Fruit fly (Drosophila melanogaster): ENCODE measurements around the gene Gem3.

dm6 chr3L:10431883-10432282, 31.0 kb downstream of the Gem3 start, which contains the start of gene Ir67b:
- TF ChIP-seq jim (GFP tag; optimal IDR thresholded peaks at IDR 0.05): no peak
- TF ChIP-seq psq (GFP tag; optimal IDR thresholded peaks at IDR 0.05): no peak
- TF ChIP-seq dsf (GFP tag; optimal IDR thresholded peaks at IDR 0.05; ENCODE audit: borderline replicate concordance): no peak
- no peak for TF ChIP-seq sage (GFP tag; optimal IDR thresholded peaks at IDR 0.05)
- TF ChIP-seq Rel (GFP tag; optimal IDR thresholded peaks at IDR 0.05): no peak
- TF ChIP-seq Rel (tag; optimal IDR thresholded peaks at IDR 0.05): no peak
